In the genomic region with DNA sequence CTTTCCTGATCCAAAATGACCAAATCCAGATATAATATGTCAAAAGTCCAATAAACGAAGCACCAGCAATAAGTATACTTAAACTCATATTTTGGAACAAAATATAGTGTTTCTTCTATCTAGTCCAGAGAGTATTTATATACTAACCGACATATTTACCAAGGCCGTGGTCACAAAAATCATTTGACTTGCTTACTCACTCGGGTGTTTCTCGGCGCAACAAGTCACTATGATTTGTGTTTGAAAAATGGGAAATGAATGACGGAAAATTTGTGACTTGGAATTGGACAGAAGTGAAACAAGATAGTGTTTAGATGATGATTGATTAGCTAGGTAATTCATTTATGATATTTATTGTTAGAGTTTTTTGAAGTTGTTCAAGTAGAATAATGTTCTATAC, we compare ENCODE assay signal across 2 worm cellular contexts.
TF ChIP-seq lines count a peak whose summit lies in the region.

TSS of gene cyp-13A5 (minus strand) at position 112 of the 400 bp plus-strand sequence.

TF ChIP-seq in whole organism, L1 larva, 84 proteins besides CTCF, POLR2A, EP300 and RAD21 (continued from another document):
- TF ChIP-seq lin-35 (GFP tag; optimal IDR thresholded peaks at IDR 0.05; lab: Kevin White, UChicago) = peak in 1 of 2 experiments; percentile 41

TF ChIP-seq in whole organism, L4 larva, 104 proteins besides CTCF, POLR2A, EP300 and RAD21 (continued from another document):
- TF ChIP-seq dmd-6 (GFP tag; IDR thresholded peaks at IDR 0.05; lab: Robert Waterston, UW) (peak; percentile 82), ctbp-1 (GFP tag; IDR thresholded peaks at IDR 0.05; lab: Robert Waterston, UW) (no peak), daf-16 (GFP tag; optimal IDR thresholded peaks at IDR 0.05; lab: Kevin White, UChicago) (no peak), daf-16 (tag; optimal IDR thresholded peaks at IDR 0.05; lab: Kevin White, UChicago) (peak; percentile 83), nhr-11 (tag; optimal IDR thresholded peaks at IDR 0.05; lab: Kevin White, UChicago) (peak; percentile 19), unc-62 (GFP tag; optimal IDR thresholded peaks at IDR 0.05 in 1 of 2; lab: Kevin White, UChicago) (peak in 1 of 2 experiments; percentile 77), unc-62 (tag; optimal IDR thresholded peaks at IDR 0.05; lab: Kevin White, UChicago) (no peak), attf-4 (tag; optimal IDR thresholded peaks at IDR 0.05; lab: Kevin White, UChicago) (no peak), hlh-30 (tag; optimal IDR thresholded peaks at IDR 0.05; lab: Kevin White, UChicago; ENCODE audit: insufficient read depth) (peak; percentile 76), ceh-62 (tag; optimal IDR thresholded peaks at IDR 0.05; lab: Kevin White, UChicago) (no peak), lin-38 (GFP tag; IDR thresholded peaks at IDR 0.05; lab: Robert Waterston, UW) (no peak), hlh-11 (tag; optimal IDR thresholded peaks at IDR 0.05; lab: Kevin White, UChicago) (peak; percentile 73), mdt-29 (GFP tag; IDR thresholded peaks at IDR 0.05; lab: Robert Waterston, UW) (no peak), tag-97 (GFP tag; IDR thresholded peaks at IDR 0.05; lab: Robert Waterston, UW) (no peak)
